Worm (Caenorhabditis elegans): ENCODE data around the gene pepm-1.

The pepm-1 gene

DNA sequence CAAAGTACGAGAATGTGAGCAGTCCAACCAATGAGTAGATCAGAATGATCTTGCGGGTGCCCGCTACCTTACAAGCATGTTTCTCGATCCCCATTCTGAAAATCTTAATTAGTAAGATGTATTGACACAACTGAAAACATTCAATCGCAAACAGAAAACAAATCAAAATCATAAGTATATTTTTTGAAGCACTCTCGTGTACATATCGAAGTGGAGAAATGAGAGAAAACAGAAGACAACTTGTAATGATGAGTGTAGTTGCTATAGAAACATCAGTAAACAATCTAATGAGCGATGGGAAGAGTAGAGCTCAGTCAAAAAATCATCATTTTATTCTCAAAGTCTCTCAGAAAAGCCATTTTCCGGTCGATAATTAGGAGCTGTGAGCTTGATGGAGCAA lies 16.2 kb upstream of the pepm-1 start, which contains the start of gene F14D7.8:
F14D7.8 (minus strand) TSS at position 101 of the 400 bp plus-strand sequence.
- no peak for TF ChIP-seq efl-1 (optimal IDR thresholded peaks at IDR 0.05)
- no peak for TF ChIP-seq efl-1 (GFP tag; optimal IDR thresholded peaks at IDR 0.05 in 1 of 2)
- TF ChIP-seq hlh-17 (GFP tag; optimal IDR thresholded peaks at IDR 0.05; ENCODE audit: borderline replicate concordance): no peak
- no peak for TF ChIP-seq mef-2 (tag; optimal IDR thresholded peaks at IDR 0.05)
- no peak for TF ChIP-seq zag-1 (tag; optimal IDR thresholded peaks at IDR 0.05)
- TF ChIP-seq ama-1 (optimal IDR thresholded peaks at IDR 0.05): no peak
- TF ChIP-seq dpl-1 (GFP tag; optimal IDR thresholded peaks at IDR 0.05): no peak

DNA sequence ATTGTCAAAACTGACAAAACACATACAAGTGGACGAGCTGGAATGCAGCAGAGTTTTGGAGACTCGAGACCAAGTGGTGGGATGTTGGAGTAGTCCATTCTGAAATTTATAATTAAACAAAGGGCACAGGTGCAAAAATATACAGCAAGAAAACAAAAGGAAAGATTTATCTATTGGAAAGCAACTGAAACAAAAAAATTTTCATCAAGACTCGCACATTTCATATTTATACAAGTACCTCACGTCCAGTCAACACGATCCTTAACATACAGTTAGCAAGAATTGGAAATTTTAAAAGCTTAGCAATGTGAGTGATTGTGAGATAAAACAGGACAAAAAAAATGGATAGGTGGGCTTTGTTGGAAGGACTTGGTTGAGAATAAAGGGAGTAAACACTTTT lies 14.7 kb upstream of the pepm-1 start, which contains the start of gene F47B8.1:
F47B8.1 (minus strand) TSS at position 101 of the 400 bp plus-strand sequence.
- TF ChIP-seq lin-14 (GFP tag; optimal IDR thresholded peaks at IDR 0.05) (no peak), nhr-85 (tag) (peak; percentile 16)

DNA sequence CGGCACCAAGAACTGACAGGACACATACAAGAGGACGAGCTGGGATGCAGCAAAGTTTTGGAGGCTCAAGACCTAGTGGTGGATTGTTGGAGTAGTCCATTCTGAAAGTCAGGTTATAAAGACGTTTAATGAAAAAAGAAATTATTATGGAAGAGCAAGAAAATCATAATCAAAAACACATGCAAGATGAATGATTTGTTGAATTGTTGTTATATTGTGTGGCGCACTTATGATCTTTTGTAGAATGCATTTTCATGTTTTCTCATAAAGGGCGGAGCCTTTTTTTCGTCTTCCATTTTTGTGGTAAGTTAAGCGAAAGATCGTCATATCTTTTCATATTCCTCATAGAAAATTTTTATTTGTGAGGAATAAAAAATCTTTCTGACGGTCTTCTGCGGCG lies 12.4 kb upstream of the pepm-1 start, which contains the start of gene F47B8.2:
F47B8.2 (minus strand) TSS at position 101 of the 400 bp plus-strand sequence.
- TF ChIP-seq egl-13 (tag; optimal IDR thresholded peaks at IDR 0.05) (no peak), efl-1 (optimal IDR thresholded peaks at IDR 0.05) (no peak), efl-1 (GFP tag; optimal IDR thresholded peaks at IDR 0.05 in 1 of 2) (no peak), Y116A8C.19 (tag; optimal IDR thresholded peaks at IDR 0.05; ENCODE audit: borderline replicate concordance) (no peak), aly-2 (tag; optimal IDR thresholded peaks at IDR 0.05) (no peak), nhr-71 (tag; optimal IDR thresholded peaks at IDR 0.05) (no peak), unc-30 (tag; optimal IDR thresholded peaks at IDR 0.05) (no peak), ztf-11 (tag; optimal IDR thresholded peaks at IDR 0.05) (no peak), unc-98 (GFP tag; IDR thresholded peaks at IDR 0.05) (no peak), lin-13 (GFP tag; optimal IDR thresholded peaks at IDR 0.05) (no peak), pag-3 (tag; optimal IDR thresholded peaks at IDR 0.05; ENCODE audit: borderline replicate concordance, insufficient read depth) (no peak), vab-15 (tag; optimal IDR thresholded peaks at IDR 0.05) (no peak), pqm-1 (tag; optimal IDR thresholded peaks at IDR 0.05) (no peak), tbx-2 (tag; optimal IDR thresholded peaks at IDR 0.05) (no peak), mdl-1 (tag; optimal IDR thresholded peaks at IDR 0.05) (no peak), ceh-88 (GFP tag; IDR thresholded peaks at IDR 0.05) (no peak), unc-86 (tag; optimal IDR thresholded peaks at IDR 0.05) (no peak)

DNA sequence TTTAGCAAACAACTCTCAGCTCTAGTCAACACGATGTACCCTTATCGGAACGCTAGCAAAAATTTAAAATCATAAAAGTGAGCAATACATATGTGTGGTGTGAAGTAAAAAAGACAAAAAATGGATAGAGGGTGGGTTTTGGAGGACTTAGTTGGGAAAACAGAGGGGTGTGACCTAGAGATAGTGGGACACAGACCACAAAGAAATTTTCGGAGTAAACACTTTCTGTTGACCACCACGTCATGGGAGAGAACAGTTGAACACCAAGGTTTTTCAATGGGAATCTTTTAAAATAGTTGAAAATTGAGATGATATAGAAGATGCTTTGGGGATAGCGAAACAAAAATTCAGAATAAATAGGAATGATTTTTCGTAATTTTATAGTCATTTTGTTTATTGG lies 11.7 kb upstream of the pepm-1 start:
- TF ChIP-seq lin-14 (GFP tag; optimal IDR thresholded peaks at IDR 0.05) (peak; percentile 62), lsy-2 (tag; optimal IDR thresholded peaks at IDR 0.05) (peak in 1 of 2 experiments; percentile 23), dpl-1 (GFP tag; optimal IDR thresholded peaks at IDR 0.05) (no peak), efl-1 (optimal IDR thresholded peaks at IDR 0.05) (no peak), efl-1 (GFP tag; optimal IDR thresholded peaks at IDR 0.05 in 1 of 2) (peak in 1 of 2 experiments; percentile 2), hpl-2 (GFP tag; optimal IDR thresholded peaks at IDR 0.05) (no peak)

DNA sequence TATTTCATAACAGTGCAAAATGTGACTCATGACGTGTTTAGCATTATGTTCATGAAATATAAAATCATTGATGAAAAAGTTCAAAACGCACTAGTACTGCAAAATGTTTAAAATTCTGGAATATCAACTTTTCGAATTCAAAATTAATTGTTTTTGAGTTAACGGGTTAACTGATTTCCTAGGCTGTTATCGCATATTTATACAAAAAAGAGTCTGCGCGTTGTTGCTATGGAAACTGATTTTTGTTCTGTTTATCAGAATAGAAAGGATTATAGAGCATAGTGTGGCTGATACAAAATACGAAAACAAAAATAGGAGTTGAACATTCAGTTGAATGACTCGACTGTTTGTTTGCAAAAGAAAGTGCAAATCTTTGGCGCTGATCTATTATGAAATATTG lies 11.3 kb upstream of the pepm-1 start:
- TF ChIP-seq efl-1 (optimal IDR thresholded peaks at IDR 0.05) (no peak), efl-1 (GFP tag; optimal IDR thresholded peaks at IDR 0.05 in 1 of 2) (no peak), ceh-90 (tag; optimal IDR thresholded peaks at IDR 0.05) (peak; percentile 3), efl-3 (GFP tag; optimal IDR thresholded peaks at IDR 0.05) (no peak), nhr-12 (tag; optimal IDR thresholded peaks at IDR 0.05) (no peak), fkh-8 (tag; optimal IDR thresholded peaks at IDR 0.05) (peak; percentile 66), pax-3 (tag; optimal IDR thresholded peaks at IDR 0.05) (peak; percentile 54)

DNA sequence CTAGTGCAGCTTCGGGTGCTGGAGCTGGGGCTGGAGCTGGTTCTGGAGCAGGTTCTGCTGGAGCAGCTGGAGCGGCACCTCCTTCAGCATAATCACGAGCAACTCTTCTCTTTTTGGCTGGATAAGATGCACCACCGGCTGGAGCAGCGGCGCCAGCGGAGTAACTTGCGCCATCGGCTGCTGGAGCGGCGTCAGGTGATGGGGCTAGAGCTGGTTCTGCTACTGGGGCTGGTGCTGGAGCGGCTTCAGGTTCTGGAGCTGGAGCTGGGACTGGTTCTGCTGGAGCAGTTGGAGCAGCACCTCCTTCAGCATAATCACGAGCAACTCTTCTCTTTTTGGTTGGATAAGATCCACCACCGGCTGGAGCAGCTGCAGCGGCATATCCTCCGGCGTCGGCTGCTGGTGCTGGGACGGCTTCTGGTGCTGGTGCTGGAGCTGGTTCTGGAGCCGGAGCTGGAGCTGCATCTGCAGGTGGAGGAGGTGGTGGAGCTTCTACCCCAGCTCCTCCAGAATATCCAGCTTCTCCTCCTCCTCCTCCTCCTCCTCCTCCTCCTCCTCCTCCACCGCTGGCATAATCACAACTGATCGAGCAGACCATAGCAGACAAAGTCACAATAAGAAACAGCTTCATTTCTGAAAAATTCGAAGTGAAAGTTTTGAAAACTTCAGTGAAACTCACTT lies 9.7 kb upstream of the pepm-1 start, which contains the start of gene F47B8.13:
F47B8.13 (minus strand) TSS at position 631 of the 681 bp plus-strand sequence.
- no peak for TF ChIP-seq aha-1 (tag; optimal IDR thresholded peaks at IDR 0.05)
- TF ChIP-seq jun-1 (tag; optimal IDR thresholded peaks at IDR 0.05): no peak
- TF ChIP-seq ceh-8 (GFP tag; optimal IDR thresholded peaks at IDR 0.05): peak; percentile 40
- no peak for TF ChIP-seq xbp-1 (tag; optimal IDR thresholded peaks at IDR 0.05)
- TF ChIP-seq mab-9 (GFP tag; IDR thresholded peaks at IDR 0.05): no peak
- TF ChIP-seq ces-1 (GFP tag; optimal IDR thresholded peaks at IDR 0.05): no peak
- TF ChIP-seq rnt-1 (tag; optimal IDR thresholded peaks at IDR 0.05): no peak
